Fruit fly (Drosophila melanogaster) whole organism, embryonic: ENCODE results near the gene Gga.

Experiments used
- BtbVII ChIP-seq: fragments of 200-800 bp; sonication (Bioruptor generic); optimal IDR thresholded peaks from 3 replicates; lab custom pipeline; 2017; ENCODE audit warnings: missing biosample characterization, mild to moderate bottlenecking, missing genetic modification characterization
- CG11560 ChIP-seq: fragments of 200-800 bp; sonication (Bioruptor generic); IDR thresholded peaks from 3 replicates; pipeline ENCODE4 v1.3.6; 2022; ENCODE audit warnings: missing biosample characterization, missing genetic modification characterization
- CG11723 ChIP-seq: fragments of 200-800 bp; sonication (Bioruptor generic); optimal IDR thresholded peaks from 2 replicates; lab custom pipeline; 2017; ENCODE audit warnings: missing biosample characterization, mild to moderate bottlenecking, missing genetic modification characterization
- CG13123 ChIP-seq: fragments of 200-800 bp; sonication (Bioruptor generic); optimal IDR thresholded peaks from 2 replicates; lab custom pipeline; 2016; ENCODE audit warnings: missing biosample characterization, missing genetic modification characterization
- CG13624 ChIP-seq: fragments of 200-800 bp; sonication (Bioruptor generic); optimal IDR thresholded peaks from 2 replicates; lab custom pipeline; 2016; ENCODE audit warnings: missing biosample characterization, missing genetic modification characterization
- CG17186 ChIP-seq: fragments of 200-800 bp; sonication (Bioruptor generic); optimal IDR thresholded peaks from 3 replicates; lab custom pipeline; 2017; ENCODE audit warnings: missing biosample characterization, missing genetic modification reagents, missing genetic modification characterization
- CG2129 ChIP-seq: fragments of 200-800 bp; sonication (Bioruptor generic); IDR thresholded peaks from 2 replicates; pipeline ENCODE4 v1.3.6; 2022; ENCODE audit warnings: missing biosample characterization, missing genetic modification characterization; ENCODE audit not compliant: partially characterized antibody
- CG3281 ChIP-seq: fragments of 200-800 bp; sonication (Bioruptor generic); optimal IDR thresholded peaks from 3 replicates; lab custom pipeline; 2017; ENCODE audit warnings: missing biosample characterization, mild to moderate bottlenecking, missing genetic modification characterization
- CG33213 ChIP-seq: fragments of 200-800 bp; sonication (Bioruptor generic); optimal IDR thresholded peaks from 3 replicates; lab custom pipeline; 2016; ENCODE audit warnings: missing biosample characterization, missing genetic modification characterization
- CG4730 ChIP-seq: fragments of 200-800 bp; sonication (Bioruptor generic); IDR thresholded peaks from 2 replicates; pipeline ENCODE4 v1.3.6; 2022; ENCODE audit warnings: missing biosample characterization, missing genetic modification characterization
- CG6689 ChIP-seq: fragments of 200-800 bp; sonication (Bioruptor generic); IDR thresholded peaks from 2 replicates; pipeline ENCODE4 v1.3.6; 2022; ENCODE audit warnings: missing biosample characterization, missing genetic modification characterization
- CG6813 ChIP-seq: fragments of 200-800 bp; sonication (Bioruptor generic); optimal IDR thresholded peaks from 2 replicates; lab custom pipeline; 2017; ENCODE audit warnings: missing biosample characterization, missing genetic modification characterization, mild to moderate bottlenecking, moderate library complexity, missing genetic modification reagents
- CG7963 ChIP-seq: fragments of 200-800 bp; sonication (Bioruptor generic); IDR thresholded peaks from 3 replicates; pipeline ENCODE4 v1.3.6; 2022; ENCODE audit warnings: missing biosample characterization, missing genetic modification characterization; ENCODE audit not compliant: partially characterized antibody
- CG8290 ChIP-seq, 3 experiments: fragments of 200-800 bp; sonication (Bioruptor generic); optimal IDR thresholded peaks; 2 replicates each; lab custom pipeline; 2016 to 2019; ENCODE audit warnings: missing biosample characterization in 3 of 3, missing genetic modification characterization in 3 of 3, mild to moderate bottlenecking in 2 of 3, moderate library complexity in 1 of 3
- CG9609 ChIP-seq: fragments of 200-800 bp; sonication (Bioruptor generic); optimal IDR thresholded peaks from 3 replicates; lab custom pipeline; 2016; ENCODE audit warnings: missing biosample characterization, missing genetic modification characterization
- CHES-1-like ChIP-seq: fragments of 200-800 bp; sonication (Bioruptor generic); optimal IDR thresholded peaks from 2 replicates; lab custom pipeline; 2016; ENCODE audit warnings: missing biosample characterization, missing genetic modification characterization
- Drgx ChIP-seq: fragments of 200-800 bp; sonication (Bioruptor generic); IDR thresholded peaks from 2 replicates; pipeline ENCODE4 v1.3.6; 2022; ENCODE audit warnings: missing biosample characterization, missing genetic modification characterization
- Elba2 ChIP-seq: fragments of 200-800 bp; sonication (Bioruptor generic); optimal IDR thresholded peaks from 3 replicates; lab custom pipeline; 2016; ENCODE audit warnings: missing biosample characterization, missing genetic modification characterization
- Ets65A ChIP-seq: fragments of 200-800 bp; sonication (Bioruptor generic); peaks from one replicate; lab custom pipeline; 2016; ENCODE audit warnings: missing biosample characterization, missing genetic modification characterization
- Fer1 ChIP-seq: fragments of 200-800 bp; sonication (Bioruptor generic); optimal IDR thresholded peaks from 2 replicates; lab custom pipeline; 2017; ENCODE audit warnings: missing biosample characterization, mild to moderate bottlenecking, missing genetic modification characterization
- HHEX ChIP-seq: fragments of 200-800 bp; sonication (Bioruptor generic); optimal IDR thresholded peaks from 3 replicates; lab custom pipeline; 2017; ENCODE audit warnings: missing biosample characterization, mild to moderate bottlenecking, missing genetic modification characterization, missing genetic modification reagents
- HLH4C ChIP-seq: fragments of 200-800 bp; sonication (Bioruptor generic); IDR thresholded peaks from 3 replicates; pipeline ENCODE4 v1.3.6; 2022; ENCODE audit warnings: missing biosample characterization, missing genetic modification characterization; ENCODE audit not compliant: partially characterized antibody
- Side ChIP-seq: fragments of 200-800 bp; sonication (Bioruptor generic); optimal IDR thresholded peaks from 2 replicates; lab custom pipeline; 2016; ENCODE audit warnings: missing biosample characterization, missing genetic modification characterization
- Sry-β ChIP-seq: fragments of 200-800 bp; sonication (Bioruptor generic); optimal IDR thresholded peaks from 2 replicates; lab custom pipeline; 2018; ENCODE audit warnings: missing biosample characterization, mild to moderate bottlenecking, missing genetic modification characterization, moderate library complexity
- ap ChIP-seq: fragments of 200-800 bp; sonication (Bioruptor generic); IDR thresholded peaks from 2 replicates; pipeline ENCODE4 v1.3.6; 2022; ENCODE audit warnings: missing biosample characterization, missing genetic modification characterization
- az2 ChIP-seq: fragments of 200-800 bp; sonication (Bioruptor generic); optimal IDR thresholded peaks from 3 replicates; lab custom pipeline; 2016; ENCODE audit warnings: missing biosample characterization, missing genetic modification characterization
- bigmax ChIP-seq: fragments of 200-800 bp; sonication (Bioruptor generic); optimal IDR thresholded peaks from 2 replicates; lab custom pipeline; 2018; ENCODE audit warnings: missing biosample characterization, mild to moderate bottlenecking, missing genetic modification characterization
- cad ChIP-seq: fragments of >200 bp; optimal IDR thresholded peaks from 2 replicates; lab custom pipeline; 2017; ENCODE audit warnings: missing biosample characterization, missing genetic modification characterization
- chif ChIP-seq, 2 experiments: fragments of 200-800 bp; sonication (Bioruptor generic); optimal IDR thresholded peaks; 3 replicates each; lab custom pipeline; 2016; ENCODE audit warnings: missing biosample characterization in 2 of 2, missing genetic modification characterization in 2 of 2
- chm ChIP-seq: fragments of 200-800 bp; sonication (Bioruptor generic); IDR thresholded peaks from 2 replicates; pipeline ENCODE4 v1.3.6; 2022; ENCODE audit warnings: missing biosample characterization, missing genetic modification characterization
- cwo ChIP-seq: fragments of 200-800 bp; sonication (Bioruptor generic); optimal IDR thresholded peaks from 3 replicates; lab custom pipeline; 2017; ENCODE audit warnings: missing biosample characterization, missing genetic modification characterization, mild to moderate bottlenecking, moderate library complexity, missing genetic modification reagents
- dan ChIP-seq: fragments of 200-800 bp; sonication (Bioruptor generic); IDR thresholded peaks from 2 replicates; pipeline ENCODE4 v1.3.6; 2022; ENCODE audit warnings: missing biosample characterization, missing genetic modification characterization
- dimm ChIP-seq: fragments of 200-800 bp; sonication (Bioruptor generic); IDR thresholded peaks from 2 replicates; pipeline ENCODE4 v1.3.6; 2022; ENCODE audit warnings: missing biosample characterization, missing genetic modification characterization
- dm ChIP-seq: fragments of 200-800 bp; sonication (Bioruptor generic); optimal IDR thresholded peaks from 3 replicates; lab custom pipeline; 2016; ENCODE audit warnings: missing biosample characterization, missing genetic modification characterization
- eyg ChIP-seq: fragments of 200-800 bp; sonication (Bioruptor generic); optimal IDR thresholded peaks from 3 replicates; lab custom pipeline; 2016; ENCODE audit warnings: missing biosample characterization, missing genetic modification characterization
- fd64A ChIP-seq: fragments of 200-800 bp; sonication (Bioruptor generic); optimal IDR thresholded peaks from 3 replicates; lab custom pipeline; 2018; ENCODE audit warnings: missing biosample characterization, mild to moderate bottlenecking, missing genetic modification characterization
- fd96Cb ChIP-seq: fragments of 200-800 bp; sonication (Bioruptor generic); optimal IDR thresholded peaks from 2 replicates; lab custom pipeline; 2018; ENCODE audit warnings: missing biosample characterization, mild to moderate bottlenecking, missing genetic modification characterization, moderate library complexity
- ind ChIP-seq: fragments of 200-800 bp; sonication (Bioruptor generic); optimal IDR thresholded peaks from 3 replicates; lab custom pipeline; 2016; ENCODE audit warnings: missing biosample characterization, missing genetic modification characterization
- jing ChIP-seq: fragments of 200-800 bp; sonication (Bioruptor generic); optimal IDR thresholded peaks from 2 replicates; lab custom pipeline; 2018; ENCODE audit warnings: missing biosample characterization, mild to moderate bottlenecking, missing genetic modification characterization
- kay ChIP-seq: fragments of 200-800 bp; sonication (Bioruptor generic); optimal IDR thresholded peaks from 2 replicates; lab custom pipeline; 2016; ENCODE audit warnings: missing biosample characterization, missing genetic modification characterization
- lilli ChIP-seq: fragments of 200-800 bp; sonication (Bioruptor generic); optimal IDR thresholded peaks from 3 replicates; lab custom pipeline; 2016; ENCODE audit warnings: missing biosample characterization, missing genetic modification characterization
- nmo ChIP-seq: fragments of 200-800 bp; sonication (Bioruptor generic); optimal IDR thresholded peaks from 2 replicates; lab custom pipeline; 2018; ENCODE audit warnings: missing biosample characterization, mild to moderate bottlenecking, missing genetic modification characterization, moderate library complexity
- org-1 ChIP-seq: fragments of 200-800 bp; sonication (Bioruptor generic); optimal IDR thresholded peaks from 2 replicates; lab custom pipeline; 2017; ENCODE audit warnings: missing biosample characterization, missing genetic modification characterization
- pzg ChIP-seq: fragments of 200-800 bp; sonication (Bioruptor generic); optimal IDR thresholded peaks from 3 replicates; lab custom pipeline; 2018; ENCODE audit warnings: missing biosample characterization, mild to moderate bottlenecking, missing genetic modification characterization, moderate library complexity
- scrt ChIP-seq: fragments of 200-800 bp; sonication (Bioruptor generic); optimal IDR thresholded peaks from 2 replicates; lab custom pipeline; 2018; ENCODE audit warnings: missing biosample characterization, mild to moderate bottlenecking, missing genetic modification characterization, moderate library complexity
- sens-2 ChIP-seq: fragments of 200-800 bp; sonication (Bioruptor generic); IDR thresholded peaks from 2 replicates; pipeline ENCODE4 v1.3.6; 2022; ENCODE audit warnings: missing biosample characterization, missing genetic modification characterization
- sisA ChIP-seq: fragments of 200-800 bp; sonication (Bioruptor generic); IDR thresholded peaks from 2 replicates; pipeline ENCODE4 v1.3.6; 2022; ENCODE audit warnings: missing biosample characterization, missing genetic modification characterization
- ttk ChIP-seq: fragments of 200-800 bp; sonication (Bioruptor generic); IDR thresholded peaks from 2 replicates; pipeline ENCODE4 v2.1.2; 2022; ENCODE audit warnings: missing biosample characterization, missing genetic modification characterization
- twi ChIP-seq: fragments of 200-800 bp; optimal IDR thresholded peaks from 2 replicates; lab custom pipeline; 2019; ENCODE audit warnings: missing biosample characterization, mild to moderate bottlenecking, missing genetic modification characterization, moderate library complexity

The Gga gene

DNA sequence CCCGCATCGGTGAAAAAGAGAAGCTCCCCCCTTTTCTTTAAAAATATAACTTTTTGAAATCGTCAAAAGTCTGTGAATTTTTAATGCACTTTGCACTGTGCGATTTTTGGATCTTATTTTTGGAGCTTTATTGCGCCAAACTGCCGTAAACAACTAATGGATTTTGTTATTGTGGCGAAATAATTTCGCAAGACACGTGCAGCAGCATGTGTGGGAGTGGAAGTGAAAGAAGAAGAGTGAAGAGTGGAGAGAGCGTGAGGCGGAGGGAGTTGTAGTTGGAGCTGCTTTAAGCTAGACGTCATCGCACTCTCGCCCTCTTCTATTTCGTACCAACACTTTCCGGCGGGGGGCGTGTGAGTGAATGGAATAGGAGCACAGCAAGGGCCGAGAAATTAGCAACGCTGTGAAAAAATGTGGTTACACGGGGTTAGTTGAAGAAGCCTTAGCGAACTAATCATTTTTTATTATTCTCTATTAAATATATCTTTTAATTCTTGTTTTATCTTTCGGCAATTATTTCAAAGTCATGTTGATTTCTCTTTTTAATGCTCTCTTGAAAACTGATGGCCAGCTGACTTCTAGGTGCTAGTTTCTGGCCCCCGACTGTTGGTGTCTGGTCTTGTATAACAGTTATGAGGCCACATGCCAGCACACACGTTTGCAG, 17.3 kb upstream of the Gga start (continued):
- TF ChIP-seq HLH4C (GFP tag; lab: Robert Waterston, UW) (no peak), dm (GFP tag; lab: Kevin White, UChicago) (peak; percentile 43), fd96Cb (tag; lab: Kevin White, UChicago) (peak; percentile 90), fd64A (GFP tag; lab: Kevin White, UChicago) (peak; percentile 84), Sry-β (peak; percentile 31), CG13123 (GFP tag; lab: Kevin White, UChicago) (peak; percentile 74), kay (GFP tag; lab: Kevin White, UChicago) (peak; percentile 81), az2 (peak; percentile 89), nmo (GFP tag; lab: Kevin White, UChicago) (peak; percentile 96), BtbVII (GFP tag; lab: Kevin White, UChicago) (peak; percentile 95), chif (GFP tag; optimal IDR thresholded peaks at IDR 0.05; lab: Kevin White, UChicago) (peak; percentile 56 to 63), pzg (GFP tag; lab: Kevin White, UChicago) (peak; percentile 11), CHES-1-like (GFP tag; lab: Kevin White, UChicago) (peak; percentile 36), org-1 (peak; percentile 94), CG8290 (GFP tag; optimal IDR thresholded peaks at IDR 0.05; lab: Kevin White, UChicago) (peak; percentile 70), CG8290 (tag; optimal IDR thresholded peaks at IDR 0.05; lab: Kevin White, UChicago) (peak; percentile 70 to 74), chm (GFP tag; lab: Robert Waterston, UW) (peak; percentile 93), CG9609 (GFP tag; lab: Kevin White, UChicago) (peak; percentile 62), CG33213 (GFP tag; lab: Kevin White, UChicago) (peak; percentile 9), lilli (peak; percentile 90), cwo (GFP tag; lab: Kevin White, UChicago) (peak; percentile 96), CG11723 (GFP tag; lab: Kevin White, UChicago) (peak; percentile 95), ind (GFP tag; lab: Kevin White, UChicago) (peak; percentile 92), scrt (GFP tag; lab: Kevin White, UChicago) (peak; percentile 91), CG11560 (tag; lab: Robert Waterston, UW) (peak; percentile 81), bigmax (GFP tag; lab: Kevin White, UChicago) (peak; percentile 12), cad (GFP tag; lab: Kevin White, UChicago) (no peak), CG4730 (GFP tag; lab: Robert Waterston, UW) (peak; percentile 91), Drgx (GFP tag; lab: Robert Waterston, UW) (peak; percentile 96), sens-2 (GFP tag; lab: Robert Waterston, UW) (peak; percentile 75), Side (GFP tag; lab: Kevin White, UChicago) (peak; percentile 39), Ets65A (peak; percentile 94), CG3281 (GFP tag; lab: Kevin White, UChicago) (peak; percentile 96), CG6689 (GFP tag; lab: Robert Waterston, UW) (peak; percentile 96), ttk (GFP tag; lab: Robert Waterston, UW) (peak; percentile 88), Elba2 (no peak), CG2129 (GFP tag; lab: Robert Waterston, UW) (no peak), ap (GFP tag; lab: Robert Waterston, UW) (peak; percentile 91), CG17186 (GFP tag; lab: Kevin White, UChicago) (peak; percentile 66), eyg (GFP tag; lab: Kevin White, UChicago) (no peak), jing (GFP tag; lab: Kevin White, UChicago) (peak; percentile 79), twi (peak; percentile 89), dimm (GFP tag; lab: Robert Waterston, UW) (peak; percentile 63; the same call in 1 of the 2 replicates), Fer1 (GFP tag; lab: Kevin White, UChicago) (peak; percentile 97), sisA (GFP tag; lab: Robert Waterston, UW) (peak; percentile 93), HHEX (GFP tag; lab: Kevin White, UChicago) (peak; percentile 96), CG13624 (GFP tag; lab: Kevin White, UChicago) (peak; percentile 45), CG7963 (GFP tag; lab: Robert Waterston, UW) (no peak), CG6813 (GFP tag; lab: Kevin White, UChicago) (peak; percentile 95), dan (peak; percentile 38; the same call in 1 of the 2 replicates)
